Worm (Caenorhabditis elegans) whole organism, L1 larva: ENCODE data around the gene srt-27.

Experiments
- C04F5.9 ChIP-seq: sonication (generic microtip); optimal IDR thresholded peaks from 2 replicates; lab custom pipeline; 2016; ENCODE audit warnings: missing genetic modification characterization, missing compliant biosample characterization
- C16A3.4 ChIP-seq: fragments of 150-350 bp; optimal IDR thresholded peaks from 2 replicates; lab custom pipeline; 2014; ENCODE audit warnings: missing biosample characterization, missing genetic modification characterization
- F16B12.6 ChIP-seq: fragments of 150-350 bp; optimal IDR thresholded peaks from 2 replicates; lab custom pipeline; 2014; ENCODE audit warnings: missing biosample characterization, missing genetic modification characterization
- alr-1 ChIP-seq: fragments of 200-800 bp; sonication (Bioruptor generic); optimal IDR thresholded peaks from 2 replicates; lab custom pipeline; 2018; ENCODE audit warnings: borderline replicate concordance, mild to moderate bottlenecking, missing genetic modification characterization, missing compliant biosample characterization
- aly-2 ChIP-seq: fragments of 150-350 bp; optimal IDR thresholded peaks from 2 replicates; lab custom pipeline; 2014; ENCODE audit warnings: missing biosample characterization, missing genetic modification characterization
- blmp-1 ChIP-seq: fragments of 150-350 bp; optimal IDR thresholded peaks from 2 replicates; lab custom pipeline; 2014; ENCODE audit warnings: missing biosample characterization, missing genetic modification characterization
- ceh-63 ChIP-seq: fragments of 200-800 bp; sonication (Bioruptor generic); optimal IDR thresholded peaks from 2 replicates; lab custom pipeline; 2018; ENCODE audit warnings: mild to moderate bottlenecking, missing genetic modification characterization, missing compliant biosample characterization
- ceh-90 ChIP-seq: sonication (generic microtip); optimal IDR thresholded peaks from 2 replicates; lab custom pipeline; 2016; ENCODE audit warnings: missing genetic modification characterization, missing compliant biosample characterization
- efl-1 ChIP-seq, 4 experiments: fragments of 150-350 bp; optimal IDR thresholded peaks in 3 of 4; peaks in 1 of 4; 1 replicate in 1 of 4; 2 replicates in 3 of 4; lab custom pipeline; 2014; ENCODE audit warnings: missing biosample characterization in 2 of 4, missing genetic modification characterization in 2 of 4, missing genetic modification reagents in 2 of 4
- fkh-4 ChIP-seq: sonication (generic microtip); optimal IDR thresholded peaks from 2 replicates; lab custom pipeline; 2016; ENCODE audit warnings: missing compliant biosample characterization, missing genetic modification characterization, borderline replicate concordance
- hlh-4 ChIP-seq: sonication (generic microtip); optimal IDR thresholded peaks from 2 replicates; lab custom pipeline; 2016; ENCODE audit warnings: mild to moderate bottlenecking, missing genetic modification characterization, missing compliant biosample characterization
- hpl-2 ChIP-seq: fragments of 150-350 bp; optimal IDR thresholded peaks from 2 replicates; lab custom pipeline; 2014; ENCODE audit warnings: missing biosample characterization, missing genetic modification reagents, missing genetic modification characterization
- jun-1 ChIP-seq: fragments of 150-350 bp; optimal IDR thresholded peaks from 2 replicates; lab custom pipeline; 2014; ENCODE audit warnings: missing biosample characterization, missing genetic modification reagents, missing genetic modification characterization
- lin-35 ChIP-seq, 2 experiments: fragments of 150-350 bp; optimal IDR thresholded peaks; 2 replicates each; lab custom pipeline; 2014; ENCODE audit warnings: missing biosample characterization in 2 of 2, missing genetic modification characterization in 2 of 2, missing genetic modification reagents in 2 of 2
- mdl-1 ChIP-seq, 2 experiments: fragments of 150-350 bp; optimal IDR thresholded peaks; 2 replicates each; lab custom pipeline; 2014 to 2017; ENCODE audit warnings: missing biosample characterization in 2 of 2, missing genetic modification characterization in 2 of 2, inconsistent platforms in 1 of 2
- mep-1 ChIP-seq: fragments of 150-350 bp; optimal IDR thresholded peaks from 2 replicates; lab custom pipeline; 2014; ENCODE audit warnings: missing biosample characterization, missing genetic modification characterization
- nhr-11 ChIP-seq: fragments of 150-350 bp; optimal IDR thresholded peaks from 2 replicates; lab custom pipeline; 2014; ENCODE audit warnings: missing biosample characterization, missing genetic modification characterization
- nhr-19 ChIP-seq: fragments of 200-800 bp; sonication (Bioruptor generic); conservative IDR thresholded peaks from 2 replicates; pipeline ENCODE4 v1.3.6; 2022; ENCODE audit warnings: missing genetic modification characterization, missing compliant biosample characterization
- nhr-20 ChIP-seq: sonication (generic microtip); optimal IDR thresholded peaks from 2 replicates; lab custom pipeline; 2016; ENCODE audit warnings: mild to moderate bottlenecking, missing genetic modification characterization, missing compliant biosample characterization
- nhr-47 ChIP-seq: sonication (generic microtip); optimal IDR thresholded peaks from 2 replicates; lab custom pipeline; 2016; ENCODE audit warnings: mild to moderate bottlenecking, missing genetic modification characterization, moderate library complexity, missing compliant biosample characterization
- nhr-71 ChIP-seq: sonication (generic microtip); optimal IDR thresholded peaks from 2 replicates; lab custom pipeline; 2016; ENCODE audit warnings: mild to moderate bottlenecking, missing genetic modification characterization, moderate library complexity, missing compliant biosample characterization
- pax-3 ChIP-seq: fragments of 200-800 bp; sonication (Bioruptor generic); optimal IDR thresholded peaks from 2 replicates; lab custom pipeline; 2018; ENCODE audit warnings: mild to moderate bottlenecking, missing genetic modification characterization, moderate library complexity, missing compliant biosample characterization
- pqm-1 ChIP-seq: sonication (generic microtip); optimal IDR thresholded peaks from 3 replicates; lab custom pipeline; 2017; ENCODE audit warnings: missing biosample characterization, missing genetic modification characterization
- rnt-1 ChIP-seq: sonication (generic microtip); optimal IDR thresholded peaks from 2 replicates; lab custom pipeline; 2016; ENCODE audit warnings: mild to moderate bottlenecking, missing genetic modification characterization, moderate library complexity, missing compliant biosample characterization
- skn-1 ChIP-seq: fragments of 150-350 bp; optimal IDR thresholded peaks from 2 replicates; lab custom pipeline; 2014; ENCODE audit warnings: missing biosample characterization, missing genetic modification characterization
- snpc-4 ChIP-seq: fragments of 150-350 bp; optimal IDR thresholded peaks from 2 replicates; lab custom pipeline; 2014; ENCODE audit warnings: missing biosample characterization, missing genetic modification characterization
- snu-23 ChIP-seq: sonication (generic microtip); optimal IDR thresholded peaks from 2 replicates; lab custom pipeline; 2016; ENCODE audit warnings: missing genetic modification characterization, missing compliant biosample characterization
- sox-4 ChIP-seq: sonication (generic microtip); optimal IDR thresholded peaks from 2 replicates; lab custom pipeline; 2016; ENCODE audit warnings: missing genetic modification characterization, missing compliant biosample characterization
- swsn-7 ChIP-seq: sonication (generic microtip); optimal IDR thresholded peaks from 2 replicates; lab custom pipeline; 2016; ENCODE audit warnings: missing genetic modification characterization, missing compliant biosample characterization
- tlp-1 ChIP-seq: fragments of 150-350 bp; optimal IDR thresholded peaks from 2 replicates; lab custom pipeline; 2014; ENCODE audit warnings: missing biosample characterization, missing genetic modification characterization
- vab-15 ChIP-seq: sonication (generic microtip); optimal IDR thresholded peaks from 2 replicates; lab custom pipeline; 2017; ENCODE audit warnings: missing genotype, mild to moderate bottlenecking, missing genetic modification characterization, missing compliant biosample characterization
- ztf-11 ChIP-seq, 2 experiments: sonication (generic microtip); optimal IDR thresholded peaks; 2 replicates each; lab custom pipeline; 2016 to 2017; ENCODE audit warnings: missing genetic modification characterization in 2 of 2, missing biosample characterization in 1 of 2, missing compliant biosample characterization in 1 of 2

Gene srt-27

ce11 chrV:2759456-2759855 is 38.8 kb upstream of the srt-27 start, which contains the start of gene srg-58:
Gene srg-58 (minus strand): TSS chrV:2759556.
- TF ChIP-seq sox-4 = no peak
- no peak for TF ChIP-seq nhr-71 (tag; lab: Kevin White, UChicago)
- TF ChIP-seq fkh-4 = no peak
- no peak for TF ChIP-seq hpl-2
- TF ChIP-seq ceh-63 (GFP tag; lab: Kevin White, UChicago) = no peak
- TF ChIP-seq pqm-1 (tag; lab: Kevin White, UChicago) = no peak
- no peak for TF ChIP-seq blmp-1 (tag; lab: Kevin White, UChicago)
- TF ChIP-seq skn-1 (tag; lab: Kevin White, UChicago) = no peak
- no peak for TF ChIP-seq pax-3 (tag; lab: Kevin White, UChicago)
- TF ChIP-seq rnt-1 (tag; lab: Kevin White, UChicago) = no peak
- TF ChIP-seq nhr-20 (tag; lab: Kevin White, UChicago) = no peak

- TF ChIP-seq ztf-11 (tag; optimal IDR thresholded peaks at IDR 0.05; lab: Kevin White, UChicago) (no peak), mep-1 (no peak), nhr-19 (GFP tag; lab: Robert Waterston, UW) (no peak), nhr-11 (no peak), hpl-2 (no peak), tlp-1 (tag; lab: Kevin White, UChicago) (no peak), alr-1 (tag; lab: Kevin White, UChicago) (no peak), C16A3.4 (no peak), efl-1 (optimal IDR thresholded peaks at IDR 0.05; lab: Kevin White, UChicago) (no peak), efl-1 (GFP tag; optimal IDR thresholded peaks at IDR 0.05 in 1 of 2; lab: Kevin White, UChicago) (no peak), swsn-7 (tag; lab: Kevin White, UChicago) (no peak), jun-1 (no peak), snu-23 (GFP tag; lab: Kevin White, UChicago) (no peak), C04F5.9 (tag; lab: Kevin White, UChicago) (no peak), aly-2 (tag; lab: Kevin White, UChicago) (no peak)
Measured at ce11 chrV:2758437-2758836, 37.8 kb upstream of the srt-27 start.

- TF ChIP-seq snpc-4 = peak; percentile 8
- TF ChIP-seq vab-15 = no peak
- TF ChIP-seq lin-35 (GFP tag; optimal IDR thresholded peaks at IDR 0.05; lab: Kevin White, UChicago) = no peak
Measured at ce11 chrV:2757226-2757893, 36.7 kb upstream of the srt-27 start, which contains the start of gene srx-28. Gene srx-28 (minus strand): TSS chrV:2757276.

ce11 chrV:2753007-2753406 is 32.3 kb upstream of the srt-27 start, which contains the start of gene srx-26:
Gene srx-26 (minus strand): TSS chrV:2753107.
- TF ChIP-seq hlh-4 (tag; lab: Kevin White, UChicago) (no peak), mdl-1 (tag; optimal IDR thresholded peaks at IDR 0.05; lab: Kevin White, UChicago) (no peak), nhr-47 (tag; lab: Kevin White, UChicago) (no peak)

- TF ChIP-seq swsn-7 (tag; lab: Kevin White, UChicago) (no peak), sox-4 (no peak), ceh-90 (tag; lab: Kevin White, UChicago) (no peak), mdl-1 (tag; optimal IDR thresholded peaks at IDR 0.05; lab: Kevin White, UChicago) (no peak), efl-1 (optimal IDR thresholded peaks at IDR 0.05; lab: Kevin White, UChicago) (no peak), efl-1 (GFP tag; optimal IDR thresholded peaks at IDR 0.05 in 1 of 2; lab: Kevin White, UChicago) (peak in 1 of 2 experiments; percentile 7), tlp-1 (tag; lab: Kevin White, UChicago) (no peak), F16B12.6 (tag; lab: Kevin White, UChicago) (no peak)
- TF ChIP-seq, all 84 proteins: peak for 1
Measured at ce11 chrV:2750006-2750405, 29.3 kb upstream of the srt-27 start, which contains the start of gene srx-24. Gene srx-24 (minus strand): TSS chrV:2750106.
